Worm (Caenorhabditis elegans) whole organism, L4/young adult: Measurements from ENCODE around the gene Y49A3A.3.

ENCODE experiments used
- W03F9.2 ChIP-seq: fragments of 150-350 bp; optimal IDR thresholded peaks from 2 replicates; lab custom pipeline; 2014; ENCODE audit warnings: missing biosample characterization, missing genetic modification characterization
- dao-5 ChIP-seq: sonication (generic microtip); optimal IDR thresholded peaks from 2 replicates; lab custom pipeline; 2016; ENCODE audit warnings: missing genotype, missing genetic modification characterization, moderate library complexity, missing compliant biosample characterization
- him-1 ChIP-seq: sonication (generic microtip); optimal IDR thresholded peaks from 2 replicates; lab custom pipeline; 2016; ENCODE audit warnings: missing genotype, missing genetic modification reagents, missing genetic modification characterization, missing compliant biosample characterization

ce11 chrV:14378986-14379385 lies 24.8 kb downstream of the Y49A3A.3 start, which contains the start of gene npr-43:
- no peak for TF ChIP-seq W03F9.2 (tag; lab: Kevin White, UChicago)
- no peak for TF ChIP-seq dao-5 (tag; lab: Kevin White, UChicago)
- no peak for TF ChIP-seq him-1 (tag; lab: Kevin White, UChicago)
